Fruit fly (Drosophila melanogaster) whole organism, embryonic: ENCODE measurements around the gene Snm1.

Experiments used
- Bdp1 ChIP-seq: fragments of 200-800 bp; sonication (Bioruptor generic); optimal IDR thresholded peaks from 3 replicates; lab custom pipeline; 2016; ENCODE audit warnings: missing biosample characterization, missing genetic modification characterization
- Blimp-1 ChIP-seq: fragments of 200-800 bp; sonication (Bioruptor generic); optimal IDR thresholded peaks from 3 replicates; lab custom pipeline; 2018; ENCODE audit warnings: missing biosample characterization, missing genetic modification characterization, mild to moderate bottlenecking, moderate library complexity, missing genetic modification reagents
- CG10321 ChIP-seq: fragments of 200-800 bp; sonication (Bioruptor generic); IDR thresholded peaks from 2 replicates; pipeline ENCODE4 v1.3.6; 2022; ENCODE audit warnings: missing biosample characterization, missing genetic modification characterization
- CG11398 ChIP-seq: fragments of 200-800 bp; sonication (Bioruptor generic); optimal IDR thresholded peaks from 2 replicates; lab custom pipeline; 2016; ENCODE audit warnings: missing biosample characterization, missing genetic modification characterization
- CG11560 ChIP-seq: fragments of 200-800 bp; sonication (Bioruptor generic); IDR thresholded peaks from 3 replicates; pipeline ENCODE4 v1.3.6; 2022; ENCODE audit warnings: missing biosample characterization, missing genetic modification characterization
- CG12104 ChIP-seq: fragments of 200-800 bp; sonication (Bioruptor generic); optimal IDR thresholded peaks from 3 replicates; lab custom pipeline; 2016; ENCODE audit warnings: missing biosample characterization, missing genetic modification characterization
- CG13287 ChIP-seq: fragments of 200-800 bp; sonication (Bioruptor generic); IDR thresholded peaks from 2 replicates; pipeline ENCODE4 v1.3.6; 2022; ENCODE audit warnings: missing biosample characterization, missing genetic modification characterization; ENCODE audit not compliant: partially characterized antibody
- CG14050 ChIP-seq: fragments of 200-800 bp; sonication (Bioruptor generic); IDR thresholded peaks from 3 replicates; pipeline ENCODE4 v1.3.6; 2022; ENCODE audit warnings: missing biosample characterization, missing genetic modification characterization
- CG14441 ChIP-seq: fragments of 200-800 bp; sonication (Bioruptor generic); IDR thresholded peaks from 2 replicates; pipeline ENCODE4 v1.3.6; 2022; ENCODE audit warnings: missing biosample characterization, missing genetic modification characterization
- CG14860 ChIP-seq: fragments of 200-800 bp; sonication (Bioruptor generic); IDR thresholded peaks from 3 replicates; pipeline ENCODE4 v1.3.6; 2022; ENCODE audit warnings: missing biosample characterization, missing genetic modification characterization; ENCODE audit not compliant: partially characterized antibody
- CG16779 ChIP-seq: fragments of 200-800 bp; sonication (Bioruptor generic); IDR thresholded peaks from 2 replicates; pipeline ENCODE4 v1.3.6; 2022; ENCODE audit warnings: missing biosample characterization, missing genetic modification characterization
- CG16813 ChIP-seq: fragments of 200-800 bp; sonication (Bioruptor generic); IDR thresholded peaks from 3 replicates; pipeline ENCODE4 v1.3.6; 2022; ENCODE audit warnings: missing biosample characterization, missing genetic modification characterization; ENCODE audit not compliant: partially characterized antibody
- CG16863 ChIP-seq: fragments of 200-800 bp; sonication (Bioruptor generic); optimal IDR thresholded peaks from 3 replicates; lab custom pipeline; 2016; ENCODE audit warnings: missing biosample characterization, missing genetic modification characterization
- CG18764 ChIP-seq: fragments of 200-800 bp; sonication (Bioruptor generic); optimal IDR thresholded peaks from 3 replicates; lab custom pipeline; 2016; ENCODE audit warnings: missing biosample characterization, missing genetic modification characterization
- CG2678 ChIP-seq: fragments of 200-800 bp; sonication (Bioruptor generic); optimal IDR thresholded peaks from 3 replicates; lab custom pipeline; 2019; ENCODE audit warnings: missing biosample characterization, mild to moderate bottlenecking, missing genetic modification characterization, moderate library complexity
- CG3281 ChIP-seq: fragments of 200-800 bp; sonication (Bioruptor generic); optimal IDR thresholded peaks from 3 replicates; lab custom pipeline; 2017; ENCODE audit warnings: missing biosample characterization, mild to moderate bottlenecking, missing genetic modification characterization
- CG34422 ChIP-seq: fragments of 200-800 bp; sonication (Bioruptor generic); IDR thresholded peaks from 3 replicates; pipeline ENCODE4 v1.3.6; 2022; ENCODE audit warnings: missing biosample characterization, missing genetic modification characterization
- CG6689 ChIP-seq: fragments of 200-800 bp; sonication (Bioruptor generic); IDR thresholded peaks from 2 replicates; pipeline ENCODE4 v1.3.6; 2022; ENCODE audit warnings: missing biosample characterization, missing genetic modification characterization
- CG6791 ChIP-seq: fragments of 200-800 bp; sonication (Bioruptor generic); IDR thresholded peaks from 3 replicates; pipeline ENCODE4 v1.3.6; 2022; ENCODE audit warnings: missing biosample characterization, missing genetic modification characterization; ENCODE audit not compliant: partially characterized antibody
- E2f2 ChIP-seq: fragments of 200-800 bp; sonication (Bioruptor generic); IDR thresholded peaks from 2 replicates; pipeline ENCODE4 v1.3.6; 2022; ENCODE audit warnings: missing biosample characterization, missing genetic modification characterization
- HLH4C ChIP-seq: fragments of 200-800 bp; sonication (Bioruptor generic); IDR thresholded peaks from 3 replicates; pipeline ENCODE4 v1.3.6; 2022; ENCODE audit warnings: missing biosample characterization, missing genetic modification characterization; ENCODE audit not compliant: partially characterized antibody
- Hmx ChIP-seq: fragments of 200-800 bp; sonication (Bioruptor generic); optimal IDR thresholded peaks from 2 replicates; lab custom pipeline; 2016; ENCODE audit warnings: missing biosample characterization, missing genetic modification characterization
- Hr78 ChIP-seq, 2 experiments: fragments of 200-800 bp in 1 of 2; fragments of >200 bp in 1 of 2; sonication (Bioruptor generic) in 1 of 2; optimal IDR thresholded peaks; 2 replicates each; lab custom pipeline; 2017 to 2019; ENCODE audit warnings: missing biosample characterization in 2 of 2, missing genetic modification characterization in 2 of 2, mild to moderate bottlenecking in 1 of 2, moderate library complexity in 1 of 2
- Med ChIP-seq: fragments of 200-800 bp; sonication (Bioruptor generic); peaks from one replicate; lab custom pipeline; 2016; ENCODE audit warnings: missing biosample characterization, missing genetic modification characterization, mild to moderate bottlenecking, inconsistent platforms, moderate library complexity
- Nf-YA ChIP-seq: fragments of 200-800 bp; sonication (Bioruptor generic); IDR thresholded peaks from 2 replicates; pipeline ENCODE4 v1.3.6; 2022; ENCODE audit warnings: missing biosample characterization, missing genetic modification characterization
- Opbp ChIP-seq: fragments of 200-800 bp; sonication (Bioruptor generic); IDR thresholded peaks from 3 replicates; pipeline ENCODE4 v1.3.6; 2022; ENCODE audit warnings: missing biosample characterization, missing genetic modification characterization; ENCODE audit not compliant: partially characterized antibody
- Scr ChIP-seq: fragments of 200-800 bp; sonication (Bioruptor generic); IDR thresholded peaks from 2 replicates; pipeline ENCODE4 v1.3.6; 2022; ENCODE audit warnings: missing biosample characterization, missing genetic modification characterization; ENCODE audit not compliant: partially characterized antibody
- ap ChIP-seq: fragments of 200-800 bp; sonication (Bioruptor generic); IDR thresholded peaks from 2 replicates; pipeline ENCODE4 v1.3.6; 2022; ENCODE audit warnings: missing biosample characterization, missing genetic modification characterization
- ato ChIP-seq: fragments of 200-800 bp; sonication (Bioruptor generic); IDR thresholded peaks from 2 replicates; pipeline ENCODE4 v1.3.6; 2022; ENCODE audit warnings: missing biosample characterization, missing genetic modification characterization; ENCODE audit not compliant: partially characterized antibody
- br ChIP-seq: fragments of >200 bp; optimal IDR thresholded peaks from 2 replicates; lab custom pipeline; 2017
- cato ChIP-seq: fragments of 200-800 bp; sonication (Bioruptor generic); optimal IDR thresholded peaks from 2 replicates; lab custom pipeline; 2016; ENCODE audit warnings: missing biosample characterization, missing genetic modification characterization, borderline replicate concordance
- gfzf ChIP-seq: fragments of 200-800 bp; sonication (Bioruptor generic); optimal IDR thresholded peaks from 2 replicates; lab custom pipeline; 2016; ENCODE audit warnings: missing biosample characterization, mild to moderate bottlenecking, missing genetic modification characterization, moderate library complexity
- hbn ChIP-seq: fragments of 200-800 bp; sonication (Bioruptor generic); IDR thresholded peaks from 2 replicates; pipeline ENCODE4 v1.3.6; 2022; ENCODE audit warnings: missing biosample characterization, missing genetic modification characterization; ENCODE audit not compliant: partially characterized antibody
- ind ChIP-seq: fragments of 200-800 bp; sonication (Bioruptor generic); optimal IDR thresholded peaks from 3 replicates; lab custom pipeline; 2016; ENCODE audit warnings: missing biosample characterization, missing genetic modification characterization
- luna ChIP-seq: fragments of 200-800 bp; sonication (Bioruptor generic); optimal IDR thresholded peaks from 2 replicates; lab custom pipeline; 2016; ENCODE audit warnings: missing biosample characterization, missing genetic modification characterization
- nerfin-2 ChIP-seq: fragments of 200-800 bp; sonication (Bioruptor generic); IDR thresholded peaks from 2 replicates; pipeline ENCODE4 v1.3.6; 2022; ENCODE audit warnings: missing biosample characterization, missing genetic modification characterization; ENCODE audit not compliant: partially characterized antibody
- nom ChIP-seq: fragments of 200-800 bp; sonication (Bioruptor generic); optimal IDR thresholded peaks from 2 replicates; lab custom pipeline; 2017; ENCODE audit warnings: missing biosample characterization, missing genetic modification characterization, mild to moderate bottlenecking, moderate library complexity, missing genetic modification reagents
- otp ChIP-seq: fragments of 200-800 bp; sonication (Bioruptor generic); IDR thresholded peaks from 3 replicates; pipeline ENCODE4, ENCODE4 v1.3.6; 2022; ENCODE audit warnings: missing biosample characterization, missing genetic modification characterization
- p53 ChIP-seq: fragments of 200-800 bp; sonication (Bioruptor generic); optimal IDR thresholded peaks from 2 replicates; lab custom pipeline; 2016; ENCODE audit warnings: missing biosample characterization, missing genetic modification characterization
- pum ChIP-seq: fragments of 200-800 bp; sonication (Bioruptor generic); optimal IDR thresholded peaks from 2 replicates; lab custom pipeline; 2016; ENCODE audit warnings: missing biosample characterization, missing genetic modification characterization
- sim ChIP-seq: fragments of 200-800 bp; sonication (Bioruptor generic); IDR thresholded peaks from 2 replicates; pipeline ENCODE4 v1.3.6; 2022; ENCODE audit warnings: missing biosample characterization, missing genetic modification characterization
- sisA ChIP-seq: fragments of 200-800 bp; sonication (Bioruptor generic); IDR thresholded peaks from 2 replicates; pipeline ENCODE4 v1.3.6; 2022; ENCODE audit warnings: missing biosample characterization, missing genetic modification characterization
- tna ChIP-seq: fragments of 200-800 bp; sonication (Bioruptor generic); IDR thresholded peaks from 2 replicates; pipeline ENCODE4 v1.3.6; 2022; ENCODE audit warnings: missing biosample characterization, missing genetic modification characterization; ENCODE audit not compliant: partially characterized antibody

The Snm1 gene

dm6 chr3R:5551068-5551467, 3.8 kb upstream of the Snm1 start, which contains the start of gene mia:
Gene mia, minus strand, starts transcription at chr3R:5551168.
- TF ChIP-seq Nf-YA (GFP tag; lab: Robert Waterston, UW) (no peak), luna (no peak), CG2678 (tag; lab: Kevin White, UChicago) (no peak)

dm6 chr3R:5551593-5551992, 3.3 kb upstream of the Snm1 start:
- TF ChIP-seq ato (GFP tag; lab: Robert Waterston, UW) = 0 out of 2 replicates have a peak, but pooled peaks have one; percentile 33
- no peak for TF ChIP-seq E2f2 (GFP tag; lab: Robert Waterston, UW)
- no peak for TF ChIP-seq CG6689 (GFP tag; lab: Robert Waterston, UW)
- TF ChIP-seq p53 (GFP tag; lab: Kevin White, UChicago) = no peak
- no peak for TF ChIP-seq CG16779
- peak; percentile 34; the same call in 1 of the 2 replicates for TF ChIP-seq tna (GFP tag; lab: Robert Waterston, UW)
- peak; percentile 20 for TF ChIP-seq Med (GFP tag; lab: Kevin White, UChicago)
- TF ChIP-seq CG11398 = no peak
- TF ChIP-seq Scr (GFP tag; lab: Robert Waterston, UW) = peak; percentile 42
- TF ChIP-seq CG34422 = no peak
- no peak for TF ChIP-seq CG14050 (GFP tag; lab: Robert Waterston, UW)
- TF ChIP-seq cato = no peak
- TF ChIP-seq hbn = no peak
- TF ChIP-seq CG13287 = no peak
- TF ChIP-seq CG11560 (tag; lab: Robert Waterston, UW) = no peak
- TF ChIP-seq br (lab: Kevin White, UChicago) = no peak
- no peak for TF ChIP-seq CG16863 (GFP tag; lab: Kevin White, UChicago)
- TF ChIP-seq gfzf (GFP tag; lab: Kevin White, UChicago) = peak; percentile 10
- TF ChIP-seq Opbp (GFP tag; lab: Robert Waterston, UW) = peak; percentile 15; the same call in 1 of the 3 replicates
- 0 out of 3 replicates have a peak, but pooled peaks have one; percentile 44 for TF ChIP-seq CG6791
- TF ChIP-seq otp (GFP tag; lab: Robert Waterston, UW) = no peak
- TF ChIP-seq pum (GFP tag; lab: Kevin White, UChicago) = no peak
- no peak for TF ChIP-seq CG12104 (GFP tag; lab: Kevin White, UChicago)
- peak; percentile 40; the same call in 1 of the 3 replicates for TF ChIP-seq CG14860 (GFP tag; lab: Robert Waterston, UW)
- no peak for TF ChIP-seq Bdp1 (GFP tag; lab: Kevin White, UChicago)
- TF ChIP-seq Hmx (GFP tag; lab: Kevin White, UChicago) = no peak
- TF ChIP-seq ap (GFP tag; lab: Robert Waterston, UW) = no peak
- TF ChIP-seq CG18764 (GFP tag; lab: Kevin White, UChicago) = no peak
- no peak for TF ChIP-seq Hr78 (GFP tag; optimal IDR thresholded peaks at IDR 0.05; lab: Kevin White, UChicago)
- TF ChIP-seq nerfin-2 (GFP tag; lab: Robert Waterston, UW) = peak; percentile 61
- TF ChIP-seq CG16813 (GFP tag; lab: Robert Waterston, UW) = peak; percentile 67
- no peak for TF ChIP-seq CG10321
- TF ChIP-seq CG3281 (GFP tag; lab: Kevin White, UChicago) = no peak
- TF ChIP-seq sisA (GFP tag; lab: Robert Waterston, UW) = no peak
- TF ChIP-seq HLH4C (GFP tag; lab: Robert Waterston, UW) = peak; percentile 72
- TF ChIP-seq Blimp-1 (GFP tag; lab: Kevin White, UChicago) = no peak
- no peak for TF ChIP-seq sim
- no peak for TF ChIP-seq CG14441 (GFP tag; lab: Robert Waterston, UW)
- no peak for TF ChIP-seq luna
- TF ChIP-seq ind = no peak
- no peak for TF ChIP-seq nom
